Worm (Caenorhabditis elegans) whole organism, late embryonic: ENCODE results near the gene nhr-237.

Experiments
- Y22D7AL.16 ChIP-seq: sonication (generic microtip); optimal IDR thresholded peaks from 2 replicates; lab custom pipeline; 2016; ENCODE audit warnings: missing genetic modification characterization, missing compliant biosample characterization
- lim-6 ChIP-seq: sonication (generic microtip); optimal IDR thresholded peaks from 2 replicates; lab custom pipeline; 2016; ENCODE audit warnings: missing genetic modification characterization, missing compliant biosample characterization
- nhr-232 ChIP-seq: sonication (generic microtip); optimal IDR thresholded peaks from 2 replicates; lab custom pipeline; 2016; ENCODE audit warnings: missing genetic modification characterization, missing compliant biosample characterization
- pax-1 ChIP-seq: fragments of 150-350 bp; optimal IDR thresholded peaks from 2 replicates; lab custom pipeline; 2014; ENCODE audit warnings: missing biosample characterization, missing genetic modification characterization
- sox-2 ChIP-seq: fragments of 200-800 bp; sonication (Bioruptor generic); IDR thresholded peaks from 2 replicates; pipeline ENCODE4 v1.3.6; 2022; ENCODE audit warnings: missing genetic modification reagents, missing genetic modification characterization, missing compliant biosample characterization

- TF ChIP-seq Y22D7AL.16 (tag; lab: Kevin White, UChicago), result no peak
- TF ChIP-seq sox-2 (GFP tag; lab: Robert Waterston, UW), result no peak
- no peak for TF ChIP-seq lim-6
- no peak for TF ChIP-seq pax-1 (tag; lab: Kevin White, UChicago)
- no peak for TF ChIP-seq nhr-232 (tag; lab: Kevin White, UChicago)
These were observed 15.6 kb upstream of the nhr-237 start, which contains the start of gene Y46H3D.1 for ce11 chrV:1642199-1642598.
